Worm (Caenorhabditis elegans) whole organism, young adult: ENCODE measurements around the gene anoh-2.

ENCODE experiments used
- B0035.1 ChIP-seq: sonication (generic microtip); optimal IDR thresholded peaks from 2 replicates; lab custom pipeline; 2016; ENCODE audit warnings: missing genetic modification characterization, mild to moderate bottlenecking, missing compliant biosample characterization, missing genotype, missing genetic modification reagents
- F52B5.7 ChIP-seq: sonication (generic microtip); optimal IDR thresholded peaks from 2 replicates; lab custom pipeline; 2016; ENCODE audit warnings: mild to moderate bottlenecking, missing genetic modification characterization, missing compliant biosample characterization
- F57C9.4 ChIP-seq: sonication (generic microtip); optimal IDR thresholded peaks from 2 replicates; lab custom pipeline; 2017; ENCODE audit warnings: mild to moderate bottlenecking, missing genetic modification characterization, missing compliant biosample characterization
- K11D2.4 ChIP-seq: fragments of 200-800 bp; sonication (Bioruptor generic); IDR thresholded peaks from 2 replicates; pipeline ENCODE4 v1.3.6; 2022; ENCODE audit warnings: missing genetic modification reagents, missing genetic modification characterization, missing compliant biosample characterization
- K12H6.12 ChIP-seq: fragments of 200-800 bp; sonication (Bioruptor generic); optimal IDR thresholded peaks from 2 replicates; lab custom pipeline; 2018; ENCODE audit warnings: mild to moderate bottlenecking, missing genetic modification characterization, missing compliant biosample characterization
- T26A5.8 ChIP-seq: sonication (generic microtip); optimal IDR thresholded peaks from 2 replicates; lab custom pipeline; 2016; ENCODE audit warnings: missing genetic modification characterization, missing compliant biosample characterization
- Y79H2A.3 ChIP-seq: fragments of 200-800 bp; sonication (Bioruptor generic); conservative IDR thresholded peaks from 2 replicates; pipeline ENCODE4 v1.3.6; 2022; ENCODE audit warnings: missing genetic modification reagents, missing genetic modification characterization, missing compliant biosample characterization
- Y95B8A.8 ChIP-seq: fragments of 200-800 bp; sonication (Bioruptor generic); IDR thresholded peaks from 2 replicates; pipeline ENCODE4 v1.3.6; 2022; ENCODE audit warnings: missing genetic modification reagents, missing genetic modification characterization, missing compliant biosample characterization
- attf-6 ChIP-seq: fragments of 200-800 bp; sonication (Bioruptor generic); IDR thresholded peaks from 2 replicates; pipeline ENCODE4 v1.3.6; 2022; ENCODE audit warnings: missing genetic modification reagents, missing genetic modification characterization, missing compliant biosample characterization
- cebp-1 ChIP-seq, 2 experiments: fragments of 200-800 bp in 1 of 2; sonication (Bioruptor generic) in 1 of 2; sonication (generic microtip) in 1 of 2; IDR thresholded peaks in 1 of 2; optimal IDR thresholded peaks in 1 of 2; 2 replicates each; pipeline versions ENCODE4 v1.3.6 to Lab custom; 2017 to 2022; ENCODE audit warnings: missing compliant biosample characterization in 2 of 2, missing genetic modification characterization in 2 of 2, mild to moderate bottlenecking in 1 of 2, missing genetic modification reagents in 1 of 2, moderate library complexity in 1 of 2
- cebp-2 ChIP-seq: fragments of 200-800 bp; sonication (Bioruptor generic); IDR thresholded peaks from 2 replicates; pipeline ENCODE4 v1.3.6; 2022; ENCODE audit warnings: missing genetic modification characterization, missing compliant biosample characterization
- ceh-27 ChIP-seq: fragments of 200-800 bp; sonication (Bioruptor generic); optimal IDR thresholded peaks from 2 replicates; lab custom pipeline; 2018; ENCODE audit warnings: mild to moderate bottlenecking, missing genetic modification characterization, moderate library complexity, missing compliant biosample characterization
- ceh-58 ChIP-seq: fragments of 200-800 bp; sonication (Bioruptor generic); IDR thresholded peaks from 2 replicates; pipeline ENCODE4 v1.3.6; 2022; ENCODE audit warnings: missing genetic modification characterization, missing compliant biosample characterization
- dox-1 ChIP-seq: fragments of 200-800 bp; sonication (Bioruptor generic); IDR thresholded peaks from 2 replicates; pipeline ENCODE4 v1.3.6; 2022; ENCODE audit warnings: missing genetic modification reagents, missing genetic modification characterization, missing compliant biosample characterization
- efl-1 ChIP-seq: fragments of 150-350 bp; optimal IDR thresholded peaks from 2 replicates; lab custom pipeline; 2014; ENCODE audit warnings: missing biosample characterization, missing genetic modification reagents, missing genetic modification characterization
- egl-18 ChIP-seq: fragments of 200-800 bp; sonication (Bioruptor generic); IDR thresholded peaks from 2 replicates; pipeline ENCODE4 v1.3.6; 2022; ENCODE audit warnings: missing genetic modification reagents, missing genetic modification characterization, missing compliant biosample characterization
- egrh-3 ChIP-seq: fragments of 200-800 bp; sonication (Bioruptor generic); IDR thresholded peaks from 2 replicates; pipeline ENCODE4 v1.3.6; 2022; ENCODE audit warnings: missing genetic modification reagents, missing genetic modification characterization, missing compliant biosample characterization
- fkh-3 ChIP-seq: sonication (generic microtip); optimal IDR thresholded peaks from 2 replicates; lab custom pipeline; 2016; ENCODE audit warnings: mild to moderate bottlenecking, missing genetic modification characterization, missing compliant biosample characterization
- hmg-1.2 ChIP-seq: fragments of 200-800 bp; sonication (Bioruptor generic); IDR thresholded peaks from 2 replicates; pipeline ENCODE4 v1.3.6; 2022; ENCODE audit warnings: missing genetic modification reagents, missing genetic modification characterization, missing compliant biosample characterization
- lag-1 ChIP-seq: fragments of 200-800 bp; sonication (Bioruptor generic); IDR thresholded peaks from 2 replicates; pipeline ENCODE4 v1.3.6; 2022; ENCODE audit warnings: missing genetic modification reagents, missing genetic modification characterization, missing compliant biosample characterization
- lin-35 ChIP-seq, 3 experiments: fragments of 150-350 bp in 2 of 3; sonication (generic microtip) in 1 of 3; optimal IDR thresholded peaks; 2 replicates each; lab custom pipeline; 2014 to 2018; ENCODE audit warnings: missing biosample characterization in 3 of 3, missing genetic modification characterization in 3 of 3, missing genetic modification reagents in 3 of 3
- lin-40 ChIP-seq: sonication (generic microtip); optimal IDR thresholded peaks from 2 replicates; lab custom pipeline; 2016; ENCODE audit warnings: missing genetic modification characterization, mild to moderate bottlenecking, missing compliant biosample characterization, missing genotype, missing genetic modification reagents
- lsy-27 ChIP-seq: sonication (generic microtip); optimal IDR thresholded peaks from 2 replicates; lab custom pipeline; 2017; ENCODE audit warnings: missing genetic modification characterization, mild to moderate bottlenecking, missing compliant biosample characterization, antibody characterized with exemption, missing genotype, borderline replicate concordance; ENCODE audit not compliant: insufficient read depth
- nfyb-1 ChIP-seq: fragments of 200-800 bp; sonication (Bioruptor generic); IDR thresholded peaks from 2 replicates; pipeline ENCODE4 v1.3.6; 2022; ENCODE audit warnings: missing genetic modification reagents, missing genetic modification characterization, missing compliant biosample characterization
- nhr-80 ChIP-seq: sonication (generic microtip); optimal IDR thresholded peaks from 2 replicates; lab custom pipeline; 2016; ENCODE audit warnings: missing genetic modification characterization, missing compliant biosample characterization
- pha-4 ChIP-seq: fragments of 150-350 bp; sonication (generic microtip); optimal IDR thresholded peaks from 2 replicates; lab custom pipeline; 2014; ENCODE audit warnings: missing biosample characterization, missing genetic modification reagents, missing genetic modification characterization
- repo-1 ChIP-seq: sonication (generic microtip); optimal IDR thresholded peaks from 2 replicates; lab custom pipeline; 2017; ENCODE audit warnings: mild to moderate bottlenecking, missing genetic modification characterization, missing compliant biosample characterization
- rpc-1 ChIP-seq, 2 experiments: fragments of 150-350 bp in 1 of 2; sonication (generic microtip) in 1 of 2; optimal IDR thresholded peaks; 2 replicates each; lab custom pipeline; 2014 to 2018; ENCODE audit warnings: missing biosample characterization in 1 of 2, missing genetic modification characterization in 1 of 2, missing genetic modification reagents in 1 of 2, missing genotype in 1 of 2
- snpc-1.3 ChIP-seq: sonication (generic microtip); optimal IDR thresholded peaks from 2 replicates; lab custom pipeline; 2017; ENCODE audit warnings: missing genetic modification characterization, mild to moderate bottlenecking, missing compliant biosample characterization, antibody characterized with exemption, moderate library complexity, missing genotype, missing genetic modification reagents; ENCODE audit not compliant: insufficient read depth
- snpc-4 ChIP-seq, 5 experiments: fragments of 150-350 bp in 1 of 5; sonication (generic microtip) in 4 of 5; optimal IDR thresholded peaks; 2 replicates each; lab custom pipeline; 2014 to 2018; ENCODE audit warnings: missing genetic modification characterization in 5 of 5, missing biosample characterization in 3 of 5, antibody characterized with exemption in 2 of 5, mild to moderate bottlenecking in 2 of 5, missing compliant biosample characterization in 2 of 5, missing genotype in 2 of 5, moderate library complexity in 2 of 5, missing genetic modification reagents in 1 of 5
- xnd-1 ChIP-seq: sonication (generic microtip); optimal IDR thresholded peaks from 2 replicates; lab custom pipeline; 2016; ENCODE audit warnings: missing genotype, missing genetic modification reagents, missing genetic modification characterization, missing compliant biosample characterization
- zfh-2 ChIP-seq: fragments of 200-800 bp; sonication (Bioruptor generic); conservative IDR thresholded peaks from 2 replicates; pipeline ENCODE4 v1.3.6; 2022; ENCODE audit warnings: missing genetic modification reagents, missing genetic modification characterization, missing compliant biosample characterization
- ztf-18 ChIP-seq: sonication (generic microtip); optimal IDR thresholded peaks from 2 replicates; lab custom pipeline; 2016; ENCODE audit warnings: missing genotype, mild to moderate bottlenecking, missing genetic modification characterization, missing compliant biosample characterization
- ztf-26 ChIP-seq: sonication (generic microtip); optimal IDR thresholded peaks from 2 replicates; lab custom pipeline; 2017; ENCODE audit warnings: missing genetic modification characterization, missing compliant biosample characterization
- ztf-28 ChIP-seq: fragments of 200-800 bp; sonication (Bioruptor generic); IDR thresholded peaks from 2 replicates; pipeline ENCODE4 v1.3.6; 2022; ENCODE audit warnings: missing genetic modification reagents, missing genetic modification characterization, missing compliant biosample characterization

anoh-2 gene

DNA sequence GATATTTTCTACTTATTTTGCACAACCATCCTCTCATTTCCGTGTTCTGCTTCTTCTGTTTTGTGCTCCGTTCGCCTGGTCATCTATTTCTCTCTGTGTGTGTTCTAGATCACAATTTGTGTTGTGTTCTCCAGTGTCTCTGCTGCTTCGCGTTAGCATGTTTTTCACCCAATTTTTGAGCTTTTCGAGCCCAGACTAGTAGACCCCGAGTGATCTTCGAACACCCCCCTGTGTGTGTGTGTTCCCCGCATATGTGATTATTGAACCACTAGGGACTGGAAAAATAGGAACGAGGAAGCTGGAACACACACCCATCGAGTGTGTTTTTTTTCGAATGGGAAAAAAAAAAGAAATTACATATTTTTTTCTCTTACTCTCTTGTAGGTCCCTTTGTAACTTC lies 39.6 kb upstream of the anoh-2 start:
- TF ChIP-seq snpc-1.3 (tag; lab: Kevin White, UChicago) (no peak), ceh-27 (GFP tag; lab: Kevin White, UChicago) (peak; percentile 1), cebp-2 (GFP tag; lab: Robert Waterston, UW) (peak; percentile 66; the same call in 1 of the 2 replicates), xnd-1 (tag; lab: Kevin White, UChicago) (no peak), lag-1 (GFP tag; lab: Robert Waterston, UW) (no peak), efl-1 (GFP tag; lab: Kevin White, UChicago) (no peak), attf-6 (GFP tag; lab: Robert Waterston, UW) (no peak), Y79H2A.3 (GFP tag; lab: Robert Waterston, UW) (no peak), K12H6.12 (tag; lab: Kevin White, UChicago) (peak; percentile 36), T26A5.8 (no peak), repo-1 (tag; lab: Kevin White, UChicago) (peak; percentile 34), nfyb-1 (GFP tag; lab: Robert Waterston, UW) (peak; percentile 21; the same call in 1 of the 2 replicates), F57C9.4 (tag; lab: Kevin White, UChicago) (peak; percentile 26), rpc-1 (optimal IDR thresholded peaks at IDR 0.05; lab: Kevin White, UChicago) (no peak), rpc-1 (tag; optimal IDR thresholded peaks at IDR 0.05; lab: Kevin White, UChicago) (no peak), K11D2.4 (GFP tag; lab: Robert Waterston, UW) (no peak), ztf-26 (tag; lab: Kevin White, UChicago) (no peak), dox-1 (GFP tag; lab: Robert Waterston, UW) (no peak), lsy-27 (tag; lab: Kevin White, UChicago) (no peak), ceh-58 (GFP tag; lab: Robert Waterston, UW) (no peak), egl-18 (GFP tag; lab: Robert Waterston, UW) (no peak), ztf-28 (GFP tag; lab: Robert Waterston, UW) (no peak)

ce11 chrIV:14620042-14620441 lies 38.1 kb upstream of the anoh-2 start:
- TF ChIP-seq snpc-1.3 (tag; lab: Kevin White, UChicago) (no peak), nhr-80 (tag; lab: Kevin White, UChicago) (peak; percentile 20), F52B5.7 (tag; lab: Kevin White, UChicago) (no peak), lin-40 (tag; lab: Kevin White, UChicago) (no peak), K12H6.12 (tag; lab: Kevin White, UChicago) (no peak), B0035.1 (tag; lab: Kevin White, UChicago) (no peak)
- TF ChIP-seq, all 124 proteins: peak for 1

- TF ChIP-seq egrh-3 (0 out of 2 replicates have a peak, but pooled peaks have one; percentile 20), Y95B8A.8 (GFP tag; lab: Robert Waterston, UW) (no peak), K12H6.12 (tag; lab: Kevin White, UChicago) (peak; percentile 43), ceh-27 (GFP tag; lab: Kevin White, UChicago) (peak; percentile 12), fkh-3 (tag; lab: Kevin White, UChicago) (no peak), zfh-2 (peak; percentile 44; the same call in 1 of the 2 replicates), cebp-1 (GFP tag; IDR thresholded peaks at IDR 0.05; lab: Robert Waterston, UW) (no peak), cebp-1 (tag; optimal IDR thresholded peaks at IDR 0.05; lab: Kevin White, UChicago) (peak; percentile 68), snpc-4 (GFP tag; optimal IDR thresholded peaks at IDR 0.05; lab: Kevin White, UChicago) (no peak), snpc-4 (tag; optimal IDR thresholded peaks at IDR 0.05; lab: Kevin White, UChicago) (peak in 1 of 4 experiments; percentile 28), hmg-1.2 (GFP tag; lab: Robert Waterston, UW) (peak; percentile 65; the same call in 1 of the 2 replicates), ztf-18 (tag; lab: Kevin White, UChicago) (no peak), nhr-80 (tag; lab: Kevin White, UChicago) (peak; percentile 11), T26A5.8 (peak; percentile 25), pha-4 (peak; percentile 10), repo-1 (tag; lab: Kevin White, UChicago) (no peak), lin-35 (GFP tag; optimal IDR thresholded peaks at IDR 0.05; lab: Kevin White, UChicago) (peak in 1 of 3 experiments; percentile 51)
Observed at ce11 chrIV:14620543-14620942, 37.6 kb upstream of the anoh-2 start.
